Worm (Caenorhabditis elegans): ENCODE data around the gene F22H10.3.
A peak's percentile ranks its signal among the peaks of the same experiment; 100 is the strongest.

F22H10.3 gene

ce11 chrX:16695184-16695583 lies 17.7 kb upstream of the F22H10.3 start (continued):
- no peak for TF ChIP-seq daf-16 (GFP tag; optimal IDR thresholded peaks at IDR 0.05)
- peak; percentile 71 for TF ChIP-seq daf-16 (tag; optimal IDR thresholded peaks at IDR 0.05)
- TF ChIP-seq R02D3.7 (tag; optimal IDR thresholded peaks at IDR 0.05): no peak
- no peak for TF ChIP-seq lsy-2 (tag; optimal IDR thresholded peaks at IDR 0.05)
- TF ChIP-seq dpl-1 (GFP tag; optimal IDR thresholded peaks at IDR 0.05): no peak
- TF ChIP-seq vab-7 (GFP tag; IDR thresholded peaks at IDR 0.05): no peak
- no peak for TF ChIP-seq madf-5 (GFP tag; IDR thresholded peaks at IDR 0.05)
- TF ChIP-seq mxl-2 (GFP tag; conservative IDR thresholded peaks at IDR 0.05): no peak
- TF ChIP-seq ceh-44 (GFP tag; IDR thresholded peaks at IDR 0.05): no peak
- no peak for TF ChIP-seq spr-1 (tag; optimal IDR thresholded peaks at IDR 0.05)
- no peak for TF ChIP-seq F10B5.3 (tag; optimal IDR thresholded peaks at IDR 0.05)
- no peak for TF ChIP-seq nhr-42 (GFP tag; IDR thresholded peaks at IDR 0.05)
- no peak for TF ChIP-seq gei-8 (GFP tag; optimal IDR thresholded peaks at IDR 0.05)
- no peak for TF ChIP-seq ceh-82 (tag; optimal IDR thresholded peaks at IDR 0.05)
- no peak for TF ChIP-seq lin-39 (tag; optimal IDR thresholded peaks at IDR 0.05)
- TF ChIP-seq arid-1 (GFP tag; conservative IDR thresholded peaks at IDR 0.05): no peak
- no peak for TF ChIP-seq egl-43 (GFP tag; IDR thresholded peaks at IDR 0.05)
- TF ChIP-seq snpc-4 (tag; optimal IDR thresholded peaks at IDR 0.05): no peak
- TF ChIP-seq attf-4 (tag; optimal IDR thresholded peaks at IDR 0.05): no peak
- no peak for TF ChIP-seq nhr-111 (GFP tag; optimal IDR thresholded peaks at IDR 0.05)

- TF ChIP-seq cey-2 (tag; optimal IDR thresholded peaks at IDR 0.05; ENCODE audit: borderline replicate concordance, insufficient read depth) (no peak), dpl-1 (GFP tag; optimal IDR thresholded peaks at IDR 0.05) (no peak), madf-9 (GFP tag; conservative IDR thresholded peaks at IDR 0.05) (no peak), D1046.2 (GFP tag; IDR thresholded peaks at IDR 0.05) (peak; percentile 55; the same call in 1 of the 2 replicates), zfp-3 (GFP tag; conservative IDR thresholded peaks at IDR 0.05) (no peak), snpc-4 (tag; optimal IDR thresholded peaks at IDR 0.05) (no peak), lsy-2 (tag; optimal IDR thresholded peaks at IDR 0.05) (no peak), spr-3 (GFP tag; optimal IDR thresholded peaks at IDR 0.05) (no peak), aly-2 (tag; optimal IDR thresholded peaks at IDR 0.05) (no peak), nhr-102 (tag; optimal IDR thresholded peaks at IDR 0.05) (no peak), mxl-2 (GFP tag; conservative IDR thresholded peaks at IDR 0.05) (no peak), Y105C5A.15 (GFP tag; IDR thresholded peaks at IDR 0.05) (no peak), ztf-7 (tag; optimal IDR thresholded peaks at IDR 0.05) (no peak), madf-5 (GFP tag; IDR thresholded peaks at IDR 0.05) (no peak), nhr-41 (GFP tag; IDR thresholded peaks at IDR 0.05) (no peak), nhr-10 (tag; optimal IDR thresholded peaks at IDR 0.05) (no peak), mxl-3 (GFP tag; optimal IDR thresholded peaks at IDR 0.05) (no peak), spr-1 (tag; optimal IDR thresholded peaks at IDR 0.05) (no peak), T20F7.1 (GFP tag; optimal IDR thresholded peaks at IDR 0.05) (no peak), daf-19 (GFP tag; conservative IDR thresholded peaks at IDR 0.05) (no peak), egl-43 (GFP tag; IDR thresholded peaks at IDR 0.05) (peak; percentile 69; the same call in 1 of the 2 replicates), hlh-30 (tag; optimal IDR thresholded peaks at IDR 0.05; ENCODE audit: insufficient read depth) (no peak), F44E2.7 (GFP tag; IDR thresholded peaks at IDR 0.05) (no peak), snpc-1.2 (GFP tag; IDR thresholded peaks at IDR 0.05) (no peak), lin-29 (GFP tag; IDR thresholded peaks at IDR 0.05) (no peak), ceh-44 (GFP tag; IDR thresholded peaks at IDR 0.05) (no peak), vab-7 (GFP tag; IDR thresholded peaks at IDR 0.05) (peak; percentile 27; the same call in 1 of the 2 replicates), Y48G9A.11 (GFP tag; IDR thresholded peaks at IDR 0.05) (no peak), daf-12 (tag; optimal IDR thresholded peaks at IDR 0.05) (no peak), php-3 (GFP tag; IDR thresholded peaks at IDR 0.05) (no peak), mes-2 (tag; optimal IDR thresholded peaks at IDR 0.05; ENCODE audit: poor library complexity, severe bottlenecking) (no peak), ceh-62 (tag; optimal IDR thresholded peaks at IDR 0.05) (no peak), nhr-42 (GFP tag; IDR thresholded peaks at IDR 0.05) (0 out of 2 replicates have a peak, but pooled peaks have one; percentile 33), set-16 (GFP tag; IDR thresholded peaks at IDR 0.05) (peak; percentile 85), zip-11 (GFP tag; IDR thresholded peaks at IDR 0.05) (no peak), zip-2 (tag; optimal IDR thresholded peaks at IDR 0.05) (no peak)
Observed at ce11 chrX:16691045-16691444, 13.5 kb upstream of the F22H10.3 start, which contains the start of gene F22H10.6. TSS of gene F22H10.6 (minus strand) at chrX:16691336.
